Worm (Caenorhabditis elegans) whole organism, L4/young adult: Measurements from ENCODE around the gene srj-8.

Source experiments
- W03F9.2 ChIP-seq: fragments of 150-350 bp; optimal IDR thresholded peaks from 2 replicates; lab custom pipeline; 2014; ENCODE audit warnings: missing biosample characterization, missing genetic modification characterization
- dao-5 ChIP-seq: sonication (generic microtip); optimal IDR thresholded peaks from 2 replicates; lab custom pipeline; 2016; ENCODE audit warnings: missing genotype, missing genetic modification characterization, moderate library complexity, missing compliant biosample characterization
- him-1 ChIP-seq: sonication (generic microtip); optimal IDR thresholded peaks from 2 replicates; lab custom pipeline; 2016; ENCODE audit warnings: missing genotype, missing genetic modification reagents, missing genetic modification characterization, missing compliant biosample characterization

The srj-8 gene

DNA sequence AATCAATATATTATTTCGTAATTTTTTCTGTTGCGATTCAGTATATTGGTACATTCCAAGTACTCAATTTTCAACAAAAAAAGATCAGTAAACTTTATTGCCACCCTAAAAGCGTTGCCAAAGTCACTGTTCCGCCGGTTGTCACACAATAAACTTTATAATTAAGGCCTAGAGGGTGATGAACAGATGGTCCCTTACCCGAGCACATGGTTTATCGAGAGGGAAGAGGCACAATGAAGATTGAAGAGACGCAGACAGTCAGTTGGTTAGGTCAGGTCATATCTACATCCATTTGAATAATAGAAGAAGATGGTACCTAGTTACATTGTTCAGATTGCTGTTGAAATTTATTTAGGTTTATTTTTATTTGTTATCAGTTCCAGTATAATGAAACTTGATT is 9.2 kb downstream of the srj-8 start:
- TF ChIP-seq him-1 (tag; lab: Kevin White, UChicago) (no peak), dao-5 (tag; lab: Kevin White, UChicago) (no peak), W03F9.2 (no peak)

DNA sequence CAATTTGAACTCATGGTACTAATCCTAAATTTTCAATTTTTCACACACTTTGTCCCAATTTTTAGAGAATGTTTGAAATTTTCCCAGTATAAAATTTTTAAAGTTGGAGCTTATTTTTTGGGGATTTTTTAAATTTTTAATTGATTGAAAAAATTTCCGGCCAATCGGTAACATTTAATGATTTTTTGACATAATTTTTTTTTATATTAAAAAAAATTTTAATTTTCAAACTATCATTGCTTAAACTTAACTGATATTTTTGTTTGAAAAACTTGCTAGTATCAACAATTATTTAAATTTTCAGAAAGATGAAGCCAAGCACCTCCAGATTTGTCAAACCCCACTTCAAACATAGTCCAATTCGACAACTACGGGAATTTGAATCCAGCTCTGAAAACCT is 9.7 kb downstream of the srj-8 start, which contains the start of gene T28A11.22:
Gene T28A11.22, plus strand, starts transcription at position 301 of the 400 bp plus-strand sequence.
- TF ChIP-seq him-1 (tag; lab: Kevin White, UChicago): no peak
- no peak for TF ChIP-seq dao-5 (tag; lab: Kevin White, UChicago)
- TF ChIP-seq W03F9.2: no peak

DNA sequence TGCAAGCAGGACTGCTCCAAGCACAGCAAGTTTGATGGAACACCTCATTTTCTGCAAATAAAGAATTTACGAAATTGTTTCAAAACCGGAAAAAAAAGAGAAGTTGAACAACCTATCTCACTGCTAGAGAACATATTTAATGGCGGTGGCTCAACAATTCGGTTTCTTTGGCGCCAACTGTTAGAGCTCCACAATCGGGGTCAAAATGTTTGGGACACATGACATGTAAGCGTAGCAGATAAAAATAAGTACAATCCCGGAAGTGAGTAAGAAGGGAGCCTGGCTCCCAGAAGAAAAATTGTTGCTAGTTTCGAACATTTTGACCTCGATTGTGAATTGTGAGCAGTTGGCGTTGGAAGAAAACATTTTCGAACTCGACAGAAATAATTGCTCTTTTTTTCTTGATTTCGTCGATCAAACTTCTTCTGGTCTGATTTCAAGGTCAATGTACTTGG is 11.6 kb downstream of the srj-8 start, which contains the start of gene T28A11.16:
Gene T28A11.16, minus strand, starts transcription at position 51 of the 455 bp plus-strand sequence.
- TF ChIP-seq him-1 (tag; lab: Kevin White, UChicago): no peak
- no peak for TF ChIP-seq dao-5 (tag; lab: Kevin White, UChicago)
- TF ChIP-seq W03F9.2: no peak

DNA sequence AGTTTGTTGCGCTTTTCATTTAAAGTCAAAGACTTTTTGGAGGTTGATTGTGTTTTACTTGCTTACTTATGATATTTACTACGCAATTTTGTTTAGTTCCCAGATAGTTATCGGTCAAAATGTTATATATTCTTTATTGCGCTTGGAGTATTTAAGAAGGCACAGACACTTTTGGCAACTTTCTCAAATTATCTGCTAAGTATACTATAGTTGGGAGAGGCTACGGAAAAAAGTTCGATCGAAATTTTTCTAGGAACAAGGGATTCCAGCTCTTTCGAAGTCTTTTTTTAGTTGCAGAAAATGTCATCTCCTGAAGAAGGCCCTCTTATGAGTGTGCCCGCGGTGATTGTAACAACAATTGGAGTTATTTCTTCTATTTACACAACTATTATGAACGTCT is 12.5 kb downstream of the srj-8 start, which contains the start of gene srbc-5:
Gene srbc-5, plus strand, starts transcription at position 301 of the 400 bp plus-strand sequence.
- no peak for TF ChIP-seq W03F9.2
- TF ChIP-seq him-1 (tag; lab: Kevin White, UChicago): no peak
- no peak for TF ChIP-seq dao-5 (tag; lab: Kevin White, UChicago)

DNA sequence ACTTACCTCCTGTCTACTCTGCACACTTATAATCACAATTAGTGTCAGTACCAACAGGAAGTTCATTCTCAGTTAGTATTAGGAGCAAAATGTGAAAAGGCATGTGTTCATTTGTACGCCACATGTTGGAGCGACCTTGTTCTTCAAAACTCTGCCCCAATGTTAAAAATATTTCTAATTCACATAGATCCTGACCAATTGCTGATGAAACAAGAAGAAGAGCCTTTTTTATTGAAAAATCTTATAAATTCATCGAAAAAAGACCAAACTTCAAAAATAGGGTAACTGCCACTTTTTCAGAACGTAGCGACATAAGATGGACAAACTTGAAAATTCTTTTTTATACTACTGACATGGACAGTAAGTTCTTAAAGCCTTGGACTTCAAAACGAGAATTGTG is 18.6 kb downstream of the srj-8 start, which contains the start of gene T28A11.17:
Gene T28A11.17, minus strand, starts transcription at position 101 of the 400 bp plus-strand sequence.
- no peak for TF ChIP-seq W03F9.2

DNA sequence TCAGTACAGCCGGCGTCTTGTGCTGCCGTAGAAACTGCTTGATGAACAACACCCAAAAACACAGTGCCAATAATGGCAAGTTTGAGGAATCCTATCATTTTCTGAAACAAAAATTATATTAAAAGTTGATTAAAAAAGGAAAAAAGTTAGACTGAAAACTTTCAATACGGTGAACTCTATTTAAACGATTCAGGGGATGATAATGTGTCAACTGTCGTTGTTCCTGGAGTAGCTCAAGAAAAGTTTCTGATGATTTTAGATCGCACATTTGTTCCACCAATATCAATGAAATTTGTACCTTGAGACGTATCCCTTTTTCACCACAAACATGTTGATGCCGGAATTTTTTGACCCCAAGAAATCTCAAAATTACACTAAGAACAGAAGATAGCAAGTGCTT is 20.3 kb downstream of the srj-8 start, which contains the start of gene T28A11.18:
Gene T28A11.18, minus strand, starts transcription at position 101 of the 400 bp plus-strand sequence.
- no peak for TF ChIP-seq him-1 (tag; lab: Kevin White, UChicago)
- no peak for TF ChIP-seq W03F9.2
- TF ChIP-seq dao-5 (tag; lab: Kevin White, UChicago): no peak

DNA sequence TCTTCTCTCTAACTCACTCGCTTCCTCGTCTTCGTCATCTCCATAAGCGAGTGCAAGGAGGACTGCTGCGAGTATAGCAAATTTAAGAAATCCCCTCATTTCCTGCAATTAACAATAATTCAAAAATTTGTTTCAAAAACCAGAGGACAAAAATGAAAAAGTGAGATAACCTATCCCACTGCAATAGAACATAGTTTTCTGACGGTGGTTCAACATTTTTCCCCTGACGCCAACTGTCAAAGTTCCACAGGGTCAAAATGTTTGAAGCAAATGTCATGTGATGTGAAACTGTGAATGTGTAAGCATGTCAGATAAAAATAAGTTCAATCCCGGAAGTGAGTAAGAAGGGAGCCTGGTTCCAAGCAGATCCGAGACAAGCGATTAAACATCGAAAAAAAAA is 21.8 kb downstream of the srj-8 start, which contains the start of gene T28A11.19:
Gene T28A11.19, minus strand, starts transcription at position 108 of the 400 bp plus-strand sequence.
- TF ChIP-seq him-1 (tag; lab: Kevin White, UChicago): no peak
- TF ChIP-seq dao-5 (tag; lab: Kevin White, UChicago): no peak
- no peak for TF ChIP-seq W03F9.2

DNA sequence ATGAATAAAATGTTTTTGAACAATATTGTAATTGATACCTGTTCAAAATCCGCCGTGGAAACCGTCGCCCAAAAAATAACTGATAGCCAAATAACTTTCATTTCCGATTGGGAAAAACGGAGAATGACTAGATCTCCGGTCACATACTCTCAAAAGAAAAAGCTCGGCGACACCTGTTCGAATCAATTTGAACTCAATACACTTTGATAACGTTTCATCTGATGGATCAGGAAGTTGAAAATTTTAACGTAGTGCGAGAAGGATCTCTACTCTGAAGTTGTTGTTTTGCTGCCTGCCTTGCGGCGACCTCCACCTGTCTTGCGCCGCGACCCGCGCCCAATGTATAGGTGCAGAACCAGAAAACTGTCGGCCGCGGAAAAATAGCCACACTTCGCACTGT is 25.5 kb downstream of the srj-8 start, which contains the start of gene T28A11.20:
Gene T28A11.20, minus strand, starts transcription at position 101 of the 400 bp plus-strand sequence.
- TF ChIP-seq dao-5 (tag; lab: Kevin White, UChicago): no peak
- no peak for TF ChIP-seq him-1 (tag; lab: Kevin White, UChicago)
- TF ChIP-seq W03F9.2: no peak

DNA sequence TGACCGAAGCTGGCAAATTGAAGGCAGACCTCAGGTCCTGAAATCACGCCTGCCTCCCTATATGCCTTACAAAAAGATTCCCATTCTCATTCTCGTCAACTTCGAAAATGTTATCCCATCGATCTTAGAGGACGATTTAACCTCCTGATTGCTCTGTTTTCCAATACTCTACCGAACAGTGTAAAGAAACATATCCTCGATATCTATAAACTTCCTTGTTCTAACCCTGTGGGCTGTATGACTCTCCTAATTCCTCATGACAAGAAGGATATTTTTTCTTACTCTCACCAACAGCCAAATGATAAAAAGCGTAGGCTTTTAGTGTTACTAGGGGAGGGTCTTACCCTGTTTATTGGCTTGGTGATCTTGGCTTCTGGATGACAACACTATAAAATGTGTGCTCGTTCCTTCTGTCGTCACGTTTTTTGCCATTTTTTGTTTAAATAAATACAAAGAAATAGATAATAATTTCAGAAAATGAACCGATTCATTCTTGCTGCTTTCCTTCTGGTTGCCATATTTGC is 26.0 kb downstream of the srj-8 start, which contains the start of gene T28A11.4:
Gene T28A11.4, plus strand, starts transcription at position 474 of the 524 bp plus-strand sequence.
- TF ChIP-seq W03F9.2 (no peak), dao-5 (tag; lab: Kevin White, UChicago) (no peak), him-1 (tag; lab: Kevin White, UChicago) (no peak)

DNA sequence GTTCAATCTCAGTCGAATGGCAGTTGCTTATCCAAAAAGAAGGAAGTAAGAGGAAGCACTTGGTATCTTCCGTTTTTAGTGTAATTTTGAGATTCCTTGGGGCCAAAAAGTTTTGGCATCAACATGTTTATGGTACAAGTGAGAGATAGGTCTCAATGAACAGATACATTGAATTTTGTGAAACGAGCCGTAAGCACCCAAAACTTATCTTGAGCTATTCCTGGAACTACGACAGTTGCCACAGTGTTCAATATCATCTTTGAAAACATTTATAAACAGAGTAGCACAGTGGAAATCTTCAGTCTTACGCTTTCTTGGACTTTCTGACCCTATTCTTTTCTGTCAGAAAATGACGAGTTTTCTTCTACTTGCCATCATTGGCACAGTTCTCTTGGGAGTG is 27.4 kb downstream of the srj-8 start, which contains the start of gene T28A11.3:
Gene T28A11.3, plus strand, starts transcription at position 301 of the 400 bp plus-strand sequence.
- TF ChIP-seq W03F9.2 (no peak), dao-5 (tag; lab: Kevin White, UChicago) (no peak), him-1 (tag; lab: Kevin White, UChicago) (no peak)

DNA sequence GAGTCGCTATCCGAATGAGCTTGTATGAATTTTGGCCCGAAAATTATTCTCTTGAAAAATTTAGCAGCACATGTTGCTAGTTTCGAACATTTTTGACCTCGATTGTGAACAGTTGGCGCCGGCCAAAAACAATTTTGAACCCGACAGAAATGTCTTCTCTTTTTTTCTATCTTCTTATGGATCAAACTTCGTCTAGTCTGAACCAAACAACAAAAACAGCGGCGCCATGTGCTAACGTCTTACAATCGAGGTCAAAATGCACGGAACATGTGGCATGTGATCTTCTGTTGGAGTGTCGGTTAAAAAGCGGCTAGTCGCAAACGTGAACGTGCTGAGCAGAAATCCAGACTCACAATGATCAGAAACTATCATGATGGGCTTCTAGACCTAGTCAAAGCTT is 28.6 kb downstream of the srj-8 start:
- no peak for TF ChIP-seq W03F9.2
- no peak for TF ChIP-seq him-1 (tag; lab: Kevin White, UChicago)
- TF ChIP-seq dao-5 (tag; lab: Kevin White, UChicago): no peak

DNA sequence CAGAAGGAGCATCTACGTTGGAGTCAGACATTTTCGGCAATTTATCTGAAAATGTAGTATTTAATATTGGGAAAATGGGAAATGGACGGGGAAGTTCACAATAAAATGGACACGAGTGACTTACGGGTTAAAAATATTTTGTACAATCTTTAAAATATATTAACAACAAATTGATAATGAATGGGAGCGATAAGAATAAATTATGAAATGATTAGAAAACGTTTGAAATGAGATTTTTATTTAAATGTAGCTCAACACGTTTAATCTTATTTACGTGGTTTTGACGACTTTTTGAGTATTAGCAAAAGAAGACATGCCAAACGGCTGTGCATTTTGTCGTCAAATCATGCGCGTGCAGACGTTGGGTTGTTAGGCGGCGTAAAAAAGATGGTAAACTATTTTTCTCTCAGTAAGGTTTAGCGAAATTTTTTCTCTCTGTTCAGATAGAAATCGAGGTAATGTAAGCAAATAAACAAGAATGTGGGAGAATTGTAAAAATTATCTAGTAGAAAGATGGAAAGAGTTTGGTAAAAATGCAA is 30.6 kb downstream of the srj-8 start, which contains the start of gene fbxa-64:
Gene fbxa-64, minus strand, starts transcription at position 51 of the 539 bp plus-strand sequence.
- TF ChIP-seq dao-5 (tag; lab: Kevin White, UChicago) (no peak), him-1 (tag; lab: Kevin White, UChicago) (no peak), W03F9.2 (no peak)

DNA sequence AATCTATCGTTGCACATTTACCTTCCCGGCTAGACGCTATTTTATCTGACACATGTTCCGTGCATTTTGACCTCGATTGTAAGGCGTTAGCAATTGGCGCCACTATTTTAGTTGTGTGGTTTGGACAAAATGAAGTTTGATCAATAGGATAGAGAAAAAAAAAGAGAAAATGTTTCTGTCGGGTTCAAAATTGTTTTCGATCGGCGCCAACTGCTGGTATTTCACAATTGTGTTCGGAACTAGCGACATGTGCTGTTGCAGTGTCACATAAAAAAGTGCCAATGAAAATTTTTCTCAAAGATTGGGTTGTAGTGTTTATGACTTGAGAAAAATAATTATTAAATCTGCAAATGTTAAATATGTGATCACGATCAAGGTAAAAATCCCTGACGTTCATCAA is 31.5 kb downstream of the srj-8 start:
- TF ChIP-seq him-1 (tag; lab: Kevin White, UChicago) (no peak), dao-5 (tag; lab: Kevin White, UChicago) (no peak), W03F9.2 (no peak)

DNA sequence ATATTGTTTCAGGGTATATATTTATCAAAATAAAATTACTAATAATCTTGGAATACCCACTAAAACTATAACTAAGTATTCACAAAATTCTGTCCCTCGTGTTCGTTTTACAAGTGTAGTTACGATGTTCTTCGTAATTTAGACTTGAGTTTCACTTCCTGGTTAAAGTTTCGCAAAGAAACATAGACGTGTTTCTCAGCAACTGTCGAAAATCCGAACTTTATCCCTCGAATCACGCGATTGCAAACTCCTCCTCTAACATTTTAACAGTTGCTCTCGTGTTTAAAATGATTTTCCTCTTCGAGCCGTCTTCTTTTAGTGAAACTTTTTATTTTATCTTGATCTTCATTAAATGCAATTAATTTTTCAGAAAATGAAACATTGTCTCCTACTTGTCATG is 32.4 kb downstream of the srj-8 start, which contains the start of gene T28A11.2:
Gene T28A11.2, plus strand, starts transcription at position 371 of the 400 bp plus-strand sequence.
- no peak for TF ChIP-seq dao-5 (tag; lab: Kevin White, UChicago)
- TF ChIP-seq him-1 (tag; lab: Kevin White, UChicago): no peak
- TF ChIP-seq W03F9.2: no peak
